Fruit fly (Drosophila melanogaster): ENCODE measurements around the gene mus201.

DNA sequence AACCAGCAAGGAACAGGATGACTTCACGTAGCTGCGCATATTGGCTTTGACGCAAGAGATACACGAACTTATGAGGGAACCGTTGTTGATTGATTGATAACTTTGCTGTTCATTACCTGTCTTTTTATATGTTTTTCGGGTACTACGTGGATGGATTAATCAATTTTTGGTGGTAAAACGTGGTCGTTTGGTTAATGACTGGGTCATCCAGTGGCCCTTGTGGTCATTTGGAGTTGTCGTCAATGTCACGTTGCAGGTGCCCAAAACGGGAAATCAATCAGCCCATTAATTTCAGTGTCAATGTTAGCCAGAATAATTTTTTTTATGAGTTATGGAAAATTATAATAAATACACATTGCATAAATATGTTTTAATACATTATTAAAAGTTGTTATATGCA, 48.7 kb upstream of the mus201 start, which contains the start of gene CG42819:
- TF ChIP-seq insv (optimal IDR thresholded peaks at IDR 0.05) (no peak), h (optimal IDR thresholded peaks at IDR 0.05) (no peak)
